Worm (Caenorhabditis elegans) whole organism, L4 larva: ENCODE data around the gene srh-276.

Experiments
- D1046.2 ChIP-seq: fragments of 200-800 bp; sonication (Bioruptor generic); IDR thresholded peaks from 2 replicates; pipeline ENCODE4 v1.3.6; 2022; ENCODE audit warnings: missing genetic modification characterization, missing compliant biosample characterization
- F37D6.2 ChIP-seq: sonication (generic microtip); optimal IDR thresholded peaks from 2 replicates; lab custom pipeline; 2016; ENCODE audit warnings: mild to moderate bottlenecking, missing genetic modification characterization, missing compliant biosample characterization
- F44E2.7 ChIP-seq: fragments of 200-800 bp; sonication (Bioruptor generic); IDR thresholded peaks from 2 replicates; pipeline ENCODE4 v2.1.2; 2022; ENCODE audit warnings: missing genetic modification characterization, missing compliant biosample characterization
- R02D3.7 ChIP-seq: fragments of 150-350 bp; sonication (generic microtip); optimal IDR thresholded peaks from 3 replicates; lab custom pipeline; 2014; ENCODE audit warnings: missing biosample characterization, missing genetic modification characterization
- T20F7.1 ChIP-seq: fragments of 200-800 bp; sonication (Bioruptor generic); optimal IDR thresholded peaks from 2 replicates; lab custom pipeline; 2018; ENCODE audit warnings: mild to moderate bottlenecking, missing genetic modification characterization, missing compliant biosample characterization
- Y48G9A.11 ChIP-seq: fragments of 200-800 bp; sonication (Bioruptor generic); IDR thresholded peaks from 2 replicates; pipeline ENCODE4 v1.3.6; 2022; ENCODE audit warnings: missing genetic modification reagents, missing genetic modification characterization, missing compliant biosample characterization
- ZK546.5 ChIP-seq, 2 experiments: sonication (generic microtip); optimal IDR thresholded peaks; 2 replicates each; lab custom pipeline; 2017; ENCODE audit warnings: missing biosample characterization in 2 of 2, missing genetic modification characterization in 2 of 2
- aha-1 ChIP-seq: fragments of 150-350 bp; peaks from one replicate; lab custom pipeline; 2014; ENCODE audit warnings: missing biosample characterization, missing genetic modification characterization
- ceh-28 ChIP-seq: fragments of 150-350 bp; optimal IDR thresholded peaks from 2 replicates; lab custom pipeline; 2014; ENCODE audit warnings: missing biosample characterization, missing genetic modification reagents, missing genetic modification characterization
- ceh-62 ChIP-seq: sonication (generic microtip); optimal IDR thresholded peaks from 2 replicates; lab custom pipeline; 2017; ENCODE audit warnings: missing biosample characterization, missing genetic modification characterization
- daf-19 ChIP-seq: fragments of 200-800 bp; sonication (Bioruptor generic); conservative IDR thresholded peaks from 2 replicates; pipeline ENCODE4 v1.3.6; 2022; ENCODE audit warnings: missing genetic modification characterization, missing compliant biosample characterization
- daf-8 ChIP-seq: fragments of 200-800 bp; sonication (Bioruptor generic); IDR thresholded peaks from 2 replicates; pipeline ENCODE4 v1.3.6; 2022; ENCODE audit warnings: missing genetic modification characterization, missing compliant biosample characterization
- dpl-1 ChIP-seq: fragments of 150-350 bp; optimal IDR thresholded peaks from 2 replicates; lab custom pipeline; 2014; ENCODE audit warnings: missing biosample characterization, missing genetic modification reagents, missing genetic modification characterization
- duxl-1 ChIP-seq: sonication (generic microtip); optimal IDR thresholded peaks from 2 replicates; lab custom pipeline; 2016; ENCODE audit warnings: mild to moderate bottlenecking, missing genetic modification characterization, moderate library complexity, missing compliant biosample characterization; ENCODE audit not compliant: poor library complexity
- egl-27 ChIP-seq: sonication (generic microtip); optimal IDR thresholded peaks from 3 replicates; lab custom pipeline; 2017; ENCODE audit warnings: missing biosample characterization, missing genetic modification reagents, missing genetic modification characterization
- egl-43 ChIP-seq: fragments of 200-800 bp; sonication (Bioruptor generic); IDR thresholded peaks from 2 replicates; pipeline ENCODE4 v1.3.6; 2022; ENCODE audit warnings: missing genetic modification reagents, missing genetic modification characterization, missing compliant biosample characterization
- gei-8 ChIP-seq: fragments of 200-800 bp; sonication (Bioruptor generic); optimal IDR thresholded peaks from 2 replicates; lab custom pipeline; 2018; ENCODE audit warnings: mild to moderate bottlenecking, missing genetic modification characterization, missing compliant biosample characterization
- hlh-30 ChIP-seq: sonication (generic microtip); optimal IDR thresholded peaks from 2 replicates; lab custom pipeline; 2017; ENCODE audit warnings: antibody characterized with exemption, mild to moderate bottlenecking, missing genetic modification characterization, missing compliant biosample characterization; ENCODE audit not compliant: insufficient read depth
- hmg-1.1 ChIP-seq: fragments of 200-800 bp; sonication (Bioruptor generic); IDR thresholded peaks from 2 replicates; pipeline ENCODE4 v1.3.6; 2022; ENCODE audit warnings: missing genetic modification reagents, missing genetic modification characterization, missing compliant biosample characterization
- lim-7 ChIP-seq: fragments of 200-800 bp; sonication (Bioruptor generic); IDR thresholded peaks from 2 replicates; pipeline ENCODE4 v1.3.6; 2022; ENCODE audit warnings: missing genetic modification characterization, missing compliant biosample characterization
- lin-13 ChIP-seq: fragments of 150-350 bp; optimal IDR thresholded peaks from 2 replicates; lab custom pipeline; 2014; ENCODE audit warnings: missing biosample characterization, missing genetic modification reagents, missing genetic modification characterization
- lin-38 ChIP-seq: fragments of 200-800 bp; sonication (Bioruptor generic); IDR thresholded peaks from 2 replicates; pipeline ENCODE4 v1.3.6; 2022; ENCODE audit warnings: missing genetic modification reagents, missing genetic modification characterization, missing compliant biosample characterization
- lin-39 ChIP-seq: fragments of 150-350 bp; optimal IDR thresholded peaks from 2 replicates; lab custom pipeline; 2014; ENCODE audit warnings: missing biosample characterization, missing genetic modification reagents, missing genetic modification characterization
- mes-2 ChIP-seq: sonication (generic microtip); optimal IDR thresholded peaks from 2 replicates; lab custom pipeline; 2016; ENCODE audit warnings: missing genotype, mild to moderate bottlenecking, missing genetic modification characterization, missing compliant biosample characterization; ENCODE audit not compliant: poor library complexity, severe bottlenecking
- mxl-3 ChIP-seq: fragments of 200-800 bp; sonication (Bioruptor generic); optimal IDR thresholded peaks from 2 replicates; lab custom pipeline; 2018; ENCODE audit warnings: mild to moderate bottlenecking, missing genetic modification characterization, missing compliant biosample characterization
- nhr-102 ChIP-seq: sonication (generic microtip); optimal IDR thresholded peaks from 2 replicates; lab custom pipeline; 2016; ENCODE audit warnings: mild to moderate bottlenecking, missing genetic modification characterization, moderate library complexity, missing compliant biosample characterization
- nhr-237 ChIP-seq: sonication (generic microtip); optimal IDR thresholded peaks from 2 replicates; lab custom pipeline; 2017; ENCODE audit warnings: missing biosample characterization, missing genetic modification characterization
- nhr-28 ChIP-seq: fragments of 150-350 bp; optimal IDR thresholded peaks from 2 replicates; lab custom pipeline; 2014; ENCODE audit warnings: missing biosample characterization, missing genetic modification characterization
- nhr-76 ChIP-seq: fragments of 150-350 bp; optimal IDR thresholded peaks from 2 replicates; lab custom pipeline; 2014; ENCODE audit warnings: missing biosample characterization, missing genetic modification characterization
- php-3 ChIP-seq: fragments of 200-800 bp; sonication (Bioruptor generic); IDR thresholded peaks from 2 replicates; pipeline ENCODE4 v1.3.6; 2022; ENCODE audit warnings: missing genetic modification reagents, missing genetic modification characterization, missing compliant biosample characterization
- rbr-2 ChIP-seq: sonication (generic microtip); optimal IDR thresholded peaks from 2 replicates; lab custom pipeline; 2016; ENCODE audit warnings: missing genotype, missing genetic modification characterization, missing compliant biosample characterization
- sdz-12 ChIP-seq: fragments of 200-800 bp; sonication (Bioruptor generic); optimal IDR thresholded peaks from 2 replicates; lab custom pipeline; 2018; ENCODE audit warnings: mild to moderate bottlenecking, missing genetic modification characterization, missing compliant biosample characterization
- spr-3 ChIP-seq: fragments of 200-800 bp; sonication (Bioruptor generic); optimal IDR thresholded peaks from 2 replicates; lab custom pipeline; 2018; ENCODE audit warnings: mild to moderate bottlenecking, missing genetic modification characterization, missing compliant biosample characterization
- tag-97 ChIP-seq: fragments of 200-800 bp; sonication (Bioruptor generic); IDR thresholded peaks from 2 replicates; pipeline ENCODE4 v1.3.6; 2022; ENCODE audit warnings: missing genetic modification characterization, missing compliant biosample characterization
- unc-130 ChIP-seq: sonication (generic microtip); optimal IDR thresholded peaks from 2 replicates; lab custom pipeline; 2016; ENCODE audit warnings: missing genetic modification reagents, missing genetic modification characterization, missing compliant biosample characterization
- unc-62 ChIP-seq, 3 experiments: fragments of 150-350 bp in 1 of 3; sonication (generic microtip); optimal IDR thresholded peaks in 2 of 3; peaks in 1 of 3; 1 replicate in 1 of 3; 2 replicates in 2 of 3; lab custom pipeline; 2014 to 2017; ENCODE audit warnings: missing biosample characterization in 3 of 3, missing genetic modification characterization in 3 of 3, missing genetic modification reagents in 3 of 3, missing genotype in 1 of 3
- vab-7 ChIP-seq: fragments of 200-800 bp; sonication (Bioruptor generic); IDR thresholded peaks from 2 replicates; pipeline ENCODE4 v1.3.6; 2022; ENCODE audit warnings: missing genetic modification reagents, missing genetic modification characterization, missing compliant biosample characterization
- zfp-3 ChIP-seq: fragments of 200-800 bp; sonication (Bioruptor generic); conservative IDR thresholded peaks from 2 replicates; pipeline ENCODE4 v1.3.6; 2022; ENCODE audit warnings: missing genetic modification reagents, missing genetic modification characterization, missing compliant biosample characterization
- ztf-11 ChIP-seq: fragments of 150-350 bp; optimal IDR thresholded peaks from 2 replicates; lab custom pipeline; 2014; ENCODE audit warnings: missing biosample characterization, missing genetic modification characterization

The srh-276 gene

DNA sequence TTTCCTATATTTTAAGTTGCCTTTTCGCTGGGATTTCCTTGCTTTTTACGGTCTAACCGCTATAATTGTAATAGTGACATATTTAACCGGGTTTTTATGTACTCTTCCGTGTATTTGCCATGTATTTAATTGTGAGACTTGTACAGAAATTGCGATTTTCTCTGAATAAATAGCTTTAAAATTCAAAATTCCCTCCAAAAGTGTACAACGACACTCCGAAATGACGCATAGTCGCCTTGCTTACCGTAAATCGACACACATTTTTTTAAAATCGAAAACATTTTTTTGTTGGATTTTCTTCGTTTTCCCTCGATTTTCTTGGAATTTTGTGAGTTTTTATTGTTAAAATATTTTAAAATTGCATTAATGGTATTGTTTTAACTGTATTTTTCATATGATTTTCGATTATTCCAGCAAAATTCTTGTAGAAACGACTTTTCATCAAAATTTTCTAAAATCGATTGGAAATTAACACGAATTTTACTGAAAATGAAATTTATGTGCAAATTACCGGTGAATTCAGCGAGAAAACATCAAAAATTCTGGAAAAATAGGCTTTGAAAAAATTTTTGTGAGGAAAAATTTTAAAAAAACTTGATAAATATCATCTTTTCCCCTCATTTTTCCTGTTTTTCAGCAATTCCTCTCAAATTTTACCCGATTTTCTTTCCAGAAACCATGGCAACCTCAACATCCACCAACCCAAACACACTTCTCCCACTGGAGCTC is 40.7 kb downstream of the srh-276 start, which contains the start of gene lsm-5 (continued):
- TF ChIP-seq tag-97, result no peak
- no peak for TF ChIP-seq vab-7
- no peak for TF ChIP-seq mxl-3 (GFP tag; lab: Kevin White, UChicago)
- TF ChIP-seq egl-27 (tag; lab: Kevin White, UChicago), result no peak
- peak; percentile 33 for TF ChIP-seq nhr-28 (tag; lab: Kevin White, UChicago)
- no peak for TF ChIP-seq unc-130
- TF ChIP-seq mes-2 (tag; lab: Kevin White, UChicago), result peak; percentile 75
- TF ChIP-seq daf-8 (GFP tag; lab: Robert Waterston, UW), result no peak

DNA sequence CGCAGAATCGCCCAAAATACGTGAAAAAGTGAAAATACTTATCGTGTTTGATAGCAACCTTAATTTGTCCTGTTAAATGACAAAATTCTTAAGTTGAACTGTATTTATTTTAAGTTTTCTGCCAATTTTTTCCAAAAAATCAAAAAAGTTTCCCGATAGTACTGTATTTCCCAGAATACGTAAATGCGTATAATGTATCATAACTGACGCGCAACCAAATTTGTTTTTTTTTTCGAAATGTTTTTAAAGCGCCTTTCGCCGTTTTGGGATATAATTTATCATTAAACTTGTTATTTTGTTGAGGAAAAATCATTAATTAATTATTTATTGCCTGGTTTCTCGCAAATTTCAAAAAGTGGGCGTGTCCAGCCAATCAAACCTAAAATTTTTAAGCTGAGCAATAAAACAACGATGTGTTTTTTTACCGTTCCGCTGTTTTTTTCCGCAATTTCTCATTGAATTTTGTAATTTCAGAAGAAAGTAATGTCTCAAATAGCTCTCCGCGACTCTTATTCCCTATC is 41.9 kb downstream of the srh-276 start, which contains the start of gene fbxa-95:
fbxa-95 (plus strand) TSS at position 471 of the 521 bp plus-strand sequence.
- 0 out of 2 replicates have a peak, but pooled peaks have one; percentile 11 for TF ChIP-seq Y48G9A.11 (GFP tag; lab: Robert Waterston, UW)
- no peak for TF ChIP-seq egl-43 (GFP tag; lab: Robert Waterston, UW)
- TF ChIP-seq lin-13 (GFP tag; lab: Kevin White, UChicago), result no peak
- peak; percentile 55 for TF ChIP-seq aha-1 (tag; lab: Kevin White, UChicago)
- no peak for TF ChIP-seq ceh-28

DNA sequence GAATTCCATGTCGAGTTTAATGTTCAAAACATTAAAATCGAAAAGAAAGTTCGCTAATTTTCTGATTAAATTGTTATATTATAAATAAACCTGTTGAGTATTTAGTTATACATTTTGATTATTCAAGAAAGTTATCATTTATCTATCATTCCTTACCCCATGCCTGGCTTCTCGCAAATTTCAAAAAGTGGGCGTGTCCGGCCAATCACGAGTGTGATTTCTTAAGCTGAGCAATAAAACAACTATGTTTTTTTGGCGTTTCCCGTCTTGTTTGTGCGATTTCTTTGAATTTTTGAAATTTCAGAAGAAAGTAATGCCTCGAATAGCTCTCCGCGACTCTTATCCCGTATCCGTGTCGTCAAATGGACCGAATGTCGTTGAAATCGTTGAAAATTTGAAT is 43.4 kb downstream of the srh-276 start, which contains the start of gene fbxa-94:
fbxa-94 (plus strand) TSS at position 301 of the 400 bp plus-strand sequence.
- TF ChIP-seq hmg-1.1 (GFP tag; lab: Robert Waterston, UW), result no peak
- TF ChIP-seq zfp-3 (GFP tag; lab: Robert Waterston, UW), result no peak
- TF ChIP-seq gei-8 (GFP tag; lab: Kevin White, UChicago), result no peak

DNA sequence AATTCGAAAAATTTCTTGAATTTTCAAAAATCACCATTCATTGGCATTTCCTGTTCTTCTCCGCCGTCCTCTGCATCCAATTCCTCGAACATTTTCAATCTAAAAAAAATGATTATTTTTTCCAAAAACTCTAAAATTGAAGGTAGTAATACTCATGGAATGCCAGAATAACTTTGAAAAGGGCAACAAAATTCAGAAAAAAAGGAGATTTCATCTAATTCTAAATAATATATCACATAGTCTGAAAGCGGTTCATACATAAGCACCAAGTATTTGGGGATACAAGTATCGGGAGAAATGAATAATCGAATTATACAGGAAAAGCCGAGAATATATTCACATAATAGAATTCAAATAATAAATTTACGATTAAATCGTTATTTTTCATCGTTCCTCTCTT is 46.1 kb downstream of the srh-276 start, which contains the start of gene mdt-28:
mdt-28 (minus strand) TSS at position 101 of the 400 bp plus-strand sequence.
- TF ChIP-seq spr-3 (GFP tag; lab: Kevin White, UChicago), result no peak
- 0 out of 2 replicates have a peak, but pooled peaks have one; percentile 33 for TF ChIP-seq lin-38 (GFP tag; lab: Robert Waterston, UW)
- no peak for TF ChIP-seq duxl-1 (tag; lab: Kevin White, UChicago)
- no peak for TF ChIP-seq nhr-76 (tag; lab: Kevin White, UChicago)
- TF ChIP-seq, all 104 proteins: peak for 1

DNA sequence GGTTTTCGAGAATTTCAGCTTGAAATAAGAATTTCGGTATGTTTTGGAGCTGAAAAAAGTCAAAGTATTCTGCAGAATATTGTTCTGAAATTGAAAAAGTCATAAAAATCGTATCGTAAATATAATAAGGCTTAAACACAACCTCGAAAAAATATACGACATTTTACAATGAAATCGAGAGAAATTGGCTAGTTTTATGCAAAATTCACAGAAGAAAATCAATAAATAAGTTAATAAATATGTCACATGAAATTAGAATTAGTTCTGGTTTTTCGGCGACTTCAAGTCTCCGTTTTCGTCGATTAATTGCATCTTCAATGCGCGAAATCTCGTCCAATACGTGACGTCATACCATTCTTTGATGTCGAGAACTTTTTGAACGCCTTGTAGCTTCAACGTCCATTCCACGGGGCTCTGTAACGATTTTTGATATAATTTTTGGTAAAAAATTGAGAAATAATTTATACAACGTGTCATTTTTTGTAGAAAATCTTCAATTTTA is 48.3 kb downstream of the srh-276 start, which contains the start of gene atx-3:
atx-3 (minus strand) TSS at position 51 of the 502 bp plus-strand sequence.
- peak; percentile 4 for TF ChIP-seq hlh-30 (tag; lab: Kevin White, UChicago)
- no peak for TF ChIP-seq F37D6.2
- TF ChIP-seq daf-19 (GFP tag; lab: Robert Waterston, UW), result no peak
- TF ChIP-seq Y48G9A.11 (GFP tag; lab: Robert Waterston, UW), result peak; percentile 37; the same call in 1 of the 2 replicates
- no peak for TF ChIP-seq unc-130
- TF ChIP-seq unc-62 (GFP tag; optimal IDR thresholded peaks at IDR 0.05 in 1 of 2; lab: Kevin White, UChicago), result no peak
- TF ChIP-seq unc-62 (tag; optimal IDR thresholded peaks at IDR 0.05; lab: Kevin White, UChicago), result no peak
- TF ChIP-seq lim-7 (GFP tag; lab: Robert Waterston, UW), result no peak

DNA sequence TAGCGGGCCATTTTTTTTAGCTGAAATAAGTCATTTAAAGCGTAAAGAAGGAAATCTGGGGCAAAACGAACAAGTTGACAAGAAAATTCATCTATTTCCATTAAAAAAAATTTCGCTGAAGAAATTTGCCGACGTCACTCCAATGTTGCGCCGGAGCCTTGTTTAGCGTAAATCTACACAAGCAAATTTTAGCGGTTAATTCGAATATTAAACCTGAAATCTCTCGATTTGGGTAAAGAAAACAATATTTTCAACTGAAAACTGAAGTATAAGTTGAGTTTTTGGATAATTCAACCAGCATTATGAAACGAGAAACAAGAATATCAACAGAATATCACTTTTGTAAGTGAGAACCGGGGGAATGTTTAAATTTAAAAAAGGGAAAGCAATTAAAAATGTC is 49.2 kb downstream of the srh-276 start, which contains the start of gene F28F8.9:
F28F8.9 (minus strand) TSS at position 288 of the 400 bp plus-strand sequence.
- TF ChIP-seq dpl-1 (GFP tag; lab: Kevin White, UChicago) (peak; percentile 89), rbr-2 (tag; lab: Kevin White, UChicago) (no peak), spr-3 (GFP tag; lab: Kevin White, UChicago) (no peak), hlh-30 (tag; lab: Kevin White, UChicago) (peak; percentile 30), nhr-102 (tag; lab: Kevin White, UChicago) (no peak), sdz-12 (GFP tag; lab: Kevin White, UChicago) (no peak), R02D3.7 (tag; lab: Kevin White, UChicago) (peak; percentile 54), ztf-11 (tag; lab: Kevin White, UChicago) (no peak), F44E2.7 (GFP tag; lab: Robert Waterston, UW) (no peak), lin-39 (tag; lab: Kevin White, UChicago) (no peak), D1046.2 (GFP tag; lab: Robert Waterston, UW) (no peak), ZK546.5 (tag; optimal IDR thresholded peaks at IDR 0.05; lab: Kevin White, UChicago) (no peak), ceh-62 (tag; lab: Kevin White, UChicago) (no peak), nhr-237 (tag; lab: Kevin White, UChicago) (no peak), T20F7.1 (GFP tag; lab: Kevin White, UChicago) (peak; percentile 95), lim-7 (GFP tag; lab: Robert Waterston, UW) (no peak), php-3 (no peak)
